Worm (Caenorhabditis elegans) whole organism, L2 larva: ENCODE measurements around the gene ZC21.6.

ENCODE experiments used
- Y55F3AM.14 ChIP-seq: fragments of 200-800 bp; sonication (Bioruptor generic); optimal IDR thresholded peaks from 2 replicates; lab custom pipeline; 2018; ENCODE audit warnings: mild to moderate bottlenecking, missing genetic modification characterization, missing compliant biosample characterization
- alr-1 ChIP-seq: fragments of 150-350 bp; optimal IDR thresholded peaks from 2 replicates; lab custom pipeline; 2014; ENCODE audit warnings: missing biosample characterization, missing genetic modification characterization
- aly-2 ChIP-seq: fragments of 150-350 bp; optimal IDR thresholded peaks from 2 replicates; lab custom pipeline; 2014; ENCODE audit warnings: missing biosample characterization, missing genetic modification characterization
- ama-1 ChIP-seq: fragments of 150-350 bp; optimal IDR thresholded peaks from 2 replicates; lab custom pipeline; 2018; ENCODE audit warnings: inconsistent platforms
- dmd-4 ChIP-seq: sonication (generic microtip); optimal IDR thresholded peaks from 2 replicates; lab custom pipeline; 2017; ENCODE audit warnings: missing biosample characterization, missing genetic modification characterization
- gmeb-1 ChIP-seq: fragments of 150-350 bp; optimal IDR thresholded peaks from 2 replicates; lab custom pipeline; 2014; ENCODE audit warnings: missing biosample characterization, missing genetic modification characterization
- lin-11 ChIP-seq: fragments of 150-350 bp; sonication (generic microtip); optimal IDR thresholded peaks from 2 replicates; lab custom pipeline; 2014; ENCODE audit warnings: missing biosample characterization, missing genetic modification characterization, inconsistent platforms, mixed read lengths
- lin-13 ChIP-seq: fragments of 150-350 bp; optimal IDR thresholded peaks from 2 replicates; lab custom pipeline; 2014; ENCODE audit warnings: missing biosample characterization, missing genetic modification reagents, missing genetic modification characterization
- sem-4 ChIP-seq: fragments of 150-350 bp; optimal IDR thresholded peaks from 2 replicates; lab custom pipeline; 2014; ENCODE audit warnings: missing biosample characterization, missing genetic modification reagents, missing genetic modification characterization
- snpc-4 ChIP-seq: fragments of 150-350 bp; optimal IDR thresholded peaks from 2 replicates; lab custom pipeline; 2014; ENCODE audit warnings: missing biosample characterization, missing genetic modification characterization

DNA sequence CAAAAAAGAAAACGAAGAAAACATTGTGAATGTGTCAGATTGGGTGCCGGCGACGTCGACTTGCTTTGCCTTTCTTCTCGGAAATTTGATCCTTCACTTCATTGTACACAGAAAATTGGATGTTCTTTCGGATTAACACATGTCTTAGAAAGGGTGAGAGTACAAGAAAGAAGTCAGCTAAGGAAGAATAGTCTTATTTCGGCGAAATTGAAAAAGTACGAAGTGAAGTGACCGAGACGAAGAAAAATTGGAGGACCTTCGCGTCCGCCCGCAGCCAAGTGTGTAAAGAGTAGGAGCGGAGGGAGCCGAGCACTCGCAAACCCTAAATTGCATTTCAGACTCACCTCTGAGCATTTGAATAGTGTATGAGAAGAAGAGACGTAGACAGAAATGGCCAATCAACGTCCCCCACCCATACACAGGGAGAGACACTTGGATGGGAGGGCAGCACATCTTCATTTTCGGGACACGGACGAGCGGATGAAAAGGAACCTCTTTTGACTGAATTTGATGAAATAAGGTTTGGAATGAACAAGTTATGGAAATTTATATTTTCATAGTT, 43.3 kb upstream of the ZC21.6 start, which contains the start of gene glr-1:
- no peak for TF ChIP-seq snpc-4 (tag; lab: Kevin White, UChicago)
- TF ChIP-seq aly-2, result no peak
- no peak for TF ChIP-seq ama-1 (lab: Kevin White, UChicago)
- TF ChIP-seq Y55F3AM.14 (GFP tag; lab: Kevin White, UChicago), result no peak
- TF ChIP-seq lin-11 (tag; lab: Kevin White, UChicago), result no peak
- TF ChIP-seq lin-13 (GFP tag; lab: Kevin White, UChicago), result no peak
- no peak for TF ChIP-seq gmeb-1 (tag; lab: Kevin White, UChicago)
- TF ChIP-seq alr-1 (tag; lab: Kevin White, UChicago), result no peak
- TF ChIP-seq sem-4 (tag; lab: Kevin White, UChicago), result no peak
- no peak for TF ChIP-seq dmd-4 (tag; lab: Kevin White, UChicago)
